Worm (Caenorhabditis elegans): Measurements from ENCODE around the gene Y105C5B.1413.

The Y105C5B.1413 gene

ce11 chrIV:16138765-16139164 lies 45.7 kb downstream of the Y105C5B.1413 start:
- TF ChIP-seq unc-55 (GFP tag; optimal IDR thresholded peaks at IDR 0.05) = no peak
- no peak for TF ChIP-seq T23F11.4 (GFP tag; optimal IDR thresholded peaks at IDR 0.05)
- no peak for TF ChIP-seq nhr-11 (tag; optimal IDR thresholded peaks at IDR 0.05)
- no peak for TF ChIP-seq nfya-1 (tag; optimal IDR thresholded peaks at IDR 0.05)
- no peak for TF ChIP-seq pha-2 (tag; optimal IDR thresholded peaks at IDR 0.05)
- no peak for TF ChIP-seq hlh-6 (tag; optimal IDR thresholded peaks at IDR 0.05)
- TF ChIP-seq fkh-6 (tag; optimal IDR thresholded peaks at IDR 0.05) = no peak
- no peak for TF ChIP-seq elt-2 (tag; optimal IDR thresholded peaks at IDR 0.05)
- TF ChIP-seq dve-1 (tag; optimal IDR thresholded peaks at IDR 0.05) = no peak
- TF ChIP-seq zip-5 (tag; optimal IDR thresholded peaks at IDR 0.05) = no peak
- TF ChIP-seq ceh-30 (tag; optimal IDR thresholded peaks at IDR 0.05) = no peak
- TF ChIP-seq pax-1 (tag; optimal IDR thresholded peaks at IDR 0.05) = no peak
- no peak for TF ChIP-seq elt-4 (tag; optimal IDR thresholded peaks at IDR 0.05)
- no peak for TF ChIP-seq gmeb-2 (tag; optimal IDR thresholded peaks at IDR 0.05)
- TF ChIP-seq dmd-4 (tag; optimal IDR thresholded peaks at IDR 0.05; ENCODE audit: borderline replicate concordance) = no peak
- TF ChIP-seq unc-86 (tag; optimal IDR thresholded peaks at IDR 0.05) = no peak
- TF ChIP-seq ahr-1 (tag; optimal IDR thresholded peaks at IDR 0.05) = no peak
